Worm (Caenorhabditis elegans) whole organism, L1 larva: ENCODE results near the gene srbc-9.

ENCODE experiments used
- C34B4.2 ChIP-seq: sonication (generic microtip); optimal IDR thresholded peaks from 2 replicates; lab custom pipeline; 2017; ENCODE audit warnings: mild to moderate bottlenecking, missing genetic modification characterization, missing compliant biosample characterization
- alr-1 ChIP-seq: fragments of 200-800 bp; sonication (Bioruptor generic); optimal IDR thresholded peaks from 2 replicates; lab custom pipeline; 2018; ENCODE audit warnings: borderline replicate concordance, mild to moderate bottlenecking, missing genetic modification characterization, missing compliant biosample characterization
- aly-2 ChIP-seq: fragments of 150-350 bp; optimal IDR thresholded peaks from 2 replicates; lab custom pipeline; 2014; ENCODE audit warnings: missing biosample characterization, missing genetic modification characterization
- ces-1 ChIP-seq: fragments of 150-350 bp; optimal IDR thresholded peaks from 2 replicates; lab custom pipeline; 2014; ENCODE audit warnings: missing biosample characterization, missing genetic modification reagents, missing genetic modification characterization
- dpl-1 ChIP-seq, 3 experiments: fragments of 150-350 bp in 2 of 3; sonication (generic microtip) in 1 of 3; optimal IDR thresholded peaks; 2 replicates each; lab custom pipeline; 2014 to 2017; ENCODE audit warnings: missing biosample characterization in 3 of 3, missing genetic modification characterization in 3 of 3, missing genetic modification reagents in 3 of 3
- dsc-1 ChIP-seq: sonication (generic microtip); optimal IDR thresholded peaks from 2 replicates; lab custom pipeline; 2016; ENCODE audit warnings: mild to moderate bottlenecking, missing genetic modification characterization, missing compliant biosample characterization
- efl-1 ChIP-seq, 4 experiments: fragments of 150-350 bp; optimal IDR thresholded peaks in 3 of 4; peaks in 1 of 4; 1 replicate in 1 of 4; 2 replicates in 3 of 4; lab custom pipeline; 2014; ENCODE audit warnings: missing biosample characterization in 2 of 4, missing genetic modification characterization in 2 of 4, missing genetic modification reagents in 2 of 4
- elt-2 ChIP-seq: sonication (generic microtip); optimal IDR thresholded peaks from 2 replicates; lab custom pipeline; 2016; ENCODE audit warnings: missing genetic modification characterization, mild to moderate bottlenecking, inconsistent platforms, missing compliant biosample characterization, missing genetic modification reagents
- elt-3 ChIP-seq, 6 experiments: fragments of 150-350 bp in 1 of 6; sonication (generic microtip); optimal IDR thresholded peaks; 2 replicates each; lab custom pipeline; 2017 to 2018; ENCODE audit warnings: missing biosample characterization in 6 of 6, missing genetic modification characterization in 6 of 6, inconsistent platforms in 1 of 6
- ets-5 ChIP-seq: fragments of 200-800 bp; sonication (Bioruptor generic); IDR thresholded peaks from 2 replicates; pipeline ENCODE4 v1.3.6; 2022; ENCODE audit warnings: missing genetic modification characterization, missing compliant biosample characterization
- fkh-4 ChIP-seq: sonication (generic microtip); optimal IDR thresholded peaks from 2 replicates; lab custom pipeline; 2016; ENCODE audit warnings: missing compliant biosample characterization, missing genetic modification characterization, borderline replicate concordance
- fos-1 ChIP-seq: fragments of 150-350 bp; optimal IDR thresholded peaks from 2 replicates; lab custom pipeline; 2014; ENCODE audit warnings: missing biosample characterization, missing genetic modification characterization
- grh-1 ChIP-seq: fragments of 200-800 bp; sonication (Bioruptor generic); IDR thresholded peaks from 2 replicates; pipeline ENCODE4 v1.3.6; 2022; ENCODE audit warnings: missing genetic modification reagents, missing genetic modification characterization, missing compliant biosample characterization
- hlh-4 ChIP-seq: sonication (generic microtip); optimal IDR thresholded peaks from 2 replicates; lab custom pipeline; 2016; ENCODE audit warnings: mild to moderate bottlenecking, missing genetic modification characterization, missing compliant biosample characterization
- irx-1 ChIP-seq: sonication (generic microtip); optimal IDR thresholded peaks from 2 replicates; lab custom pipeline; 2016; ENCODE audit warnings: missing genetic modification characterization, missing compliant biosample characterization
- isw-1 ChIP-seq: fragments of 200-800 bp; sonication (Bioruptor generic); IDR thresholded peaks from 2 replicates; pipeline ENCODE4 v1.3.6; 2022; ENCODE audit warnings: missing genetic modification characterization, missing compliant biosample characterization
- jun-1 ChIP-seq: fragments of 150-350 bp; optimal IDR thresholded peaks from 2 replicates; lab custom pipeline; 2014; ENCODE audit warnings: missing biosample characterization, missing genetic modification reagents, missing genetic modification characterization
- lin-15B ChIP-seq: fragments of 150-350 bp; sonication (generic microtip); optimal IDR thresholded peaks from 3 replicates; lab custom pipeline; 2014; ENCODE audit warnings: missing biosample characterization, missing genetic modification characterization
- lin-35 ChIP-seq, 2 experiments: fragments of 150-350 bp; optimal IDR thresholded peaks; 2 replicates each; lab custom pipeline; 2014; ENCODE audit warnings: missing biosample characterization in 2 of 2, missing genetic modification characterization in 2 of 2, missing genetic modification reagents in 2 of 2
- lin-39 ChIP-seq: fragments of 150-350 bp; optimal IDR thresholded peaks from 2 replicates; lab custom pipeline; 2014; ENCODE audit warnings: missing biosample characterization, missing genetic modification reagents, missing genetic modification characterization
- lsy-2 ChIP-seq, 2 experiments: fragments of 150-350 bp; optimal IDR thresholded peaks; 2 replicates each; lab custom pipeline; 2014; ENCODE audit warnings: missing biosample characterization in 2 of 2, missing genetic modification characterization in 2 of 2
- mdl-1 ChIP-seq, 2 experiments: fragments of 150-350 bp; optimal IDR thresholded peaks; 2 replicates each; lab custom pipeline; 2014 to 2017; ENCODE audit warnings: missing biosample characterization in 2 of 2, missing genetic modification characterization in 2 of 2, inconsistent platforms in 1 of 2
- nhr-12 ChIP-seq: sonication (generic microtip); optimal IDR thresholded peaks from 2 replicates; lab custom pipeline; 2017; ENCODE audit warnings: missing biosample characterization, missing genetic modification characterization
- nhr-19 ChIP-seq: fragments of 200-800 bp; sonication (Bioruptor generic); conservative IDR thresholded peaks from 2 replicates; pipeline ENCODE4 v1.3.6; 2022; ENCODE audit warnings: missing genetic modification characterization, missing compliant biosample characterization
- nhr-20 ChIP-seq: sonication (generic microtip); optimal IDR thresholded peaks from 2 replicates; lab custom pipeline; 2016; ENCODE audit warnings: mild to moderate bottlenecking, missing genetic modification characterization, missing compliant biosample characterization
- nhr-237 ChIP-seq: fragments of 150-350 bp; optimal IDR thresholded peaks from 2 replicates; lab custom pipeline; 2014; ENCODE audit warnings: missing biosample characterization, missing genetic modification characterization
- nhr-28 ChIP-seq: fragments of 150-350 bp; optimal IDR thresholded peaks from 2 replicates; lab custom pipeline; 2014; ENCODE audit warnings: missing biosample characterization, missing genetic modification characterization
- nhr-71 ChIP-seq: sonication (generic microtip); optimal IDR thresholded peaks from 2 replicates; lab custom pipeline; 2016; ENCODE audit warnings: mild to moderate bottlenecking, missing genetic modification characterization, moderate library complexity, missing compliant biosample characterization
- nhr-77 ChIP-seq: fragments of 150-350 bp; optimal IDR thresholded peaks from 2 replicates; lab custom pipeline; 2014; ENCODE audit warnings: missing biosample characterization, missing genetic modification characterization
- nhr-85 ChIP-seq: sonication (generic microtip); peaks from one replicate; lab custom pipeline; 2016; ENCODE audit warnings: missing genetic modification characterization, inconsistent platforms, missing compliant biosample characterization
- nhr-90 ChIP-seq: sonication (generic microtip); optimal IDR thresholded peaks from 2 replicates; lab custom pipeline; 2016; ENCODE audit warnings: mild to moderate bottlenecking, missing genetic modification characterization, missing compliant biosample characterization; ENCODE audit not compliant: poor library complexity
- pax-3 ChIP-seq: fragments of 200-800 bp; sonication (Bioruptor generic); optimal IDR thresholded peaks from 2 replicates; lab custom pipeline; 2018; ENCODE audit warnings: mild to moderate bottlenecking, missing genetic modification characterization, moderate library complexity, missing compliant biosample characterization
- rnt-1 ChIP-seq: sonication (generic microtip); optimal IDR thresholded peaks from 2 replicates; lab custom pipeline; 2016; ENCODE audit warnings: mild to moderate bottlenecking, missing genetic modification characterization, moderate library complexity, missing compliant biosample characterization
- skn-1 ChIP-seq: fragments of 150-350 bp; optimal IDR thresholded peaks from 2 replicates; lab custom pipeline; 2014; ENCODE audit warnings: missing biosample characterization, missing genetic modification characterization
- snpc-4 ChIP-seq: fragments of 150-350 bp; optimal IDR thresholded peaks from 2 replicates; lab custom pipeline; 2014; ENCODE audit warnings: missing biosample characterization, missing genetic modification characterization
- snu-23 ChIP-seq: sonication (generic microtip); optimal IDR thresholded peaks from 2 replicates; lab custom pipeline; 2016; ENCODE audit warnings: missing genetic modification characterization, missing compliant biosample characterization
- unc-130 ChIP-seq: fragments of 150-350 bp; optimal IDR thresholded peaks from 2 replicates; lab custom pipeline; 2017; ENCODE audit warnings: missing biosample characterization, missing genetic modification characterization, inconsistent platforms
- unc-30 ChIP-seq: sonication (generic microtip); optimal IDR thresholded peaks from 2 replicates; lab custom pipeline; 2017; ENCODE audit warnings: missing biosample characterization, missing genetic modification characterization
- unc-98 ChIP-seq: fragments of 200-800 bp; sonication (Bioruptor generic); IDR thresholded peaks from 2 replicates; pipeline ENCODE4 v1.3.6; 2022; ENCODE audit warnings: missing genetic modification characterization, missing compliant biosample characterization
- vab-15 ChIP-seq: sonication (generic microtip); optimal IDR thresholded peaks from 2 replicates; lab custom pipeline; 2017; ENCODE audit warnings: missing genotype, mild to moderate bottlenecking, missing genetic modification characterization, missing compliant biosample characterization
- zip-4 ChIP-seq: fragments of 200-800 bp; sonication (Bioruptor generic); optimal IDR thresholded peaks from 2 replicates; lab custom pipeline; 2018; ENCODE audit warnings: mild to moderate bottlenecking, missing genetic modification characterization, moderate library complexity, missing compliant biosample characterization
- ztf-11 ChIP-seq, 2 experiments: sonication (generic microtip); optimal IDR thresholded peaks; 2 replicates each; lab custom pipeline; 2016 to 2017; ENCODE audit warnings: missing genetic modification characterization in 2 of 2, missing biosample characterization in 1 of 2, missing compliant biosample characterization in 1 of 2

Gene srbc-9

ce11 chrV:7508566-7509044 is 18.4 kb upstream of the srbc-9 start, which contains the start of the genes str-31 and nhr-172:
TSS of gene str-31 (minus strand) at chrV:7508666.
TSS of gene nhr-172 (plus strand) at chrV:7508994.
- TF ChIP-seq elt-2 (tag; lab: Kevin White, UChicago): no peak
- TF ChIP-seq elt-3 (tag; optimal IDR thresholded peaks at IDR 0.05; lab: Kevin White, UChicago): no peak
- no peak for TF ChIP-seq unc-98 (GFP tag; lab: Robert Waterston, UW)
- TF ChIP-seq nhr-237 (tag; lab: Kevin White, UChicago): no peak
- no peak for TF ChIP-seq unc-130 (tag; lab: Kevin White, UChicago)
- TF ChIP-seq hlh-4: no peak
- no peak for TF ChIP-seq jun-1 (tag; lab: Kevin White, UChicago)
- no peak for TF ChIP-seq unc-30 (tag; lab: Kevin White, UChicago)
- TF ChIP-seq isw-1 (GFP tag; lab: Robert Waterston, UW): no peak
- no peak for TF ChIP-seq vab-15 (tag; lab: Kevin White, UChicago)
- no peak for TF ChIP-seq pax-3
- TF ChIP-seq ets-5 (GFP tag; lab: Robert Waterston, UW): no peak
- no peak for TF ChIP-seq grh-1 (GFP tag; lab: Robert Waterston, UW)

- TF ChIP-seq dpl-1 (GFP tag; optimal IDR thresholded peaks at IDR 0.05; lab: Kevin White, UChicago) (peak in 1 of 3 experiments; percentile 2), snpc-4 (tag; lab: Kevin White, UChicago) (no peak), lin-35 (GFP tag; optimal IDR thresholded peaks at IDR 0.05; lab: Kevin White, UChicago) (peak in 1 of 2 experiments; percentile 42), fos-1 (no peak), skn-1 (tag; lab: Kevin White, UChicago) (no peak), ets-5 (GFP tag; lab: Robert Waterston, UW) (no peak), rnt-1 (tag; lab: Kevin White, UChicago) (peak; percentile 35), ces-1 (GFP tag; lab: Kevin White, UChicago) (no peak), unc-130 (tag; lab: Kevin White, UChicago) (no peak), C34B4.2 (tag; lab: Kevin White, UChicago) (no peak), jun-1 (tag; lab: Kevin White, UChicago) (no peak), snu-23 (peak; percentile 47), hlh-4 (no peak), nhr-77 (tag; lab: Kevin White, UChicago) (no peak), lin-39 (tag; lab: Kevin White, UChicago) (no peak), zip-4 (GFP tag; lab: Kevin White, UChicago) (no peak), irx-1 (no peak), lin-15B (tag; lab: Kevin White, UChicago) (no peak), alr-1 (tag; lab: Kevin White, UChicago) (no peak), lsy-2 (tag; optimal IDR thresholded peaks at IDR 0.05; lab: Kevin White, UChicago) (peak in 1 of 2 experiments; percentile 27), ztf-11 (tag; optimal IDR thresholded peaks at IDR 0.05; lab: Kevin White, UChicago) (no peak), nhr-85 (no peak), nhr-20 (tag; lab: Kevin White, UChicago) (peak; percentile 10), fkh-4 (tag; lab: Kevin White, UChicago) (no peak), dsc-1 (tag; lab: Kevin White, UChicago) (no peak), nhr-28 (no peak), mdl-1 (tag; optimal IDR thresholded peaks at IDR 0.05; lab: Kevin White, UChicago) (peak in 1 of 2 experiments; percentile 2), nhr-12 (tag; lab: Kevin White, UChicago) (no peak), nhr-19 (GFP tag; lab: Robert Waterston, UW) (peak; percentile 47; the same call in 1 of the 2 replicates), nhr-90 (tag; lab: Kevin White, UChicago) (peak; percentile 30), aly-2 (no peak), nhr-71 (tag; lab: Kevin White, UChicago) (peak; percentile 20), efl-1 (optimal IDR thresholded peaks at IDR 0.05; lab: Kevin White, UChicago) (peak in 1 of 2 experiments; percentile 13), efl-1 (GFP tag; optimal IDR thresholded peaks at IDR 0.05 in 1 of 2; lab: Kevin White, UChicago) (peak in 1 of 2 experiments; percentile 50)
Measured at ce11 chrV:7506207-7506606, 16.0 kb upstream of the srbc-9 start.
